Worm (Caenorhabditis elegans) whole organism, mixed stage, embryonic: ENCODE data around the gene pgp-11.

ENCODE experiments used
- bed-3 ChIP-seq: fragments of 200-800 bp; sonication (Bioruptor generic); optimal IDR thresholded peaks from 3 replicates; lab custom pipeline; 2018; ENCODE audit warnings: mild to moderate bottlenecking, missing genetic modification characterization, moderate library complexity, missing compliant biosample characterization
- blmp-1 ChIP-seq: fragments of 150-350 bp; optimal IDR thresholded peaks from 2 replicates; lab custom pipeline; 2014; ENCODE audit warnings: missing biosample characterization, missing genetic modification characterization
- ceh-39 ChIP-seq: fragments of 150-350 bp; optimal IDR thresholded peaks from 2 replicates; lab custom pipeline; 2014; ENCODE audit warnings: missing biosample characterization, missing genetic modification characterization
- ceh-83 ChIP-seq: fragments of 200-800 bp; sonication (Bioruptor generic); optimal IDR thresholded peaks from 2 replicates; lab custom pipeline; 2018; ENCODE audit warnings: mild to moderate bottlenecking, missing genetic modification characterization, missing compliant biosample characterization
- ces-1 ChIP-seq: fragments of 150-350 bp; optimal IDR thresholded peaks from 2 replicates; lab custom pipeline; 2014; ENCODE audit warnings: missing biosample characterization, missing genetic modification reagents, missing genetic modification characterization
- cnd-1 ChIP-seq: fragments of 200-800 bp; sonication (Bioruptor generic); optimal IDR thresholded peaks from 2 replicates; lab custom pipeline; 2018; ENCODE audit warnings: mild to moderate bottlenecking, missing genetic modification characterization, missing compliant biosample characterization
- drap-1 ChIP-seq: fragments of 200-800 bp; sonication (Bioruptor generic); optimal IDR thresholded peaks from 3 replicates; lab custom pipeline; 2018; ENCODE audit warnings: mild to moderate bottlenecking, missing genetic modification characterization, missing compliant biosample characterization
- elt-1 ChIP-seq: sonication (generic microtip); optimal IDR thresholded peaks from 2 replicates; lab custom pipeline; 2017; ENCODE audit warnings: missing genetic modification characterization, mild to moderate bottlenecking, missing compliant biosample characterization, antibody characterized with exemption, moderate library complexity, borderline replicate concordance; ENCODE audit not compliant: insufficient read depth
- elt-3 ChIP-seq: fragments of 150-350 bp; optimal IDR thresholded peaks from 2 replicates; lab custom pipeline; 2014; ENCODE audit warnings: missing biosample characterization, missing genetic modification characterization
- flh-1 ChIP-seq: fragments of 200-800 bp; sonication (Bioruptor generic); optimal IDR thresholded peaks from 2 replicates; lab custom pipeline; 2018; ENCODE audit warnings: mild to moderate bottlenecking, missing genetic modification characterization, moderate library complexity, missing compliant biosample characterization
- ham-2 ChIP-seq: fragments of 200-800 bp; sonication (Bioruptor generic); optimal IDR thresholded peaks from 2 replicates; lab custom pipeline; 2018; ENCODE audit warnings: mild to moderate bottlenecking, missing genetic modification characterization, missing compliant biosample characterization
- hlh-1 ChIP-seq: fragments of 150-350 bp; optimal IDR thresholded peaks from 2 replicates; lab custom pipeline; 2014; ENCODE audit warnings: missing biosample characterization, missing genetic modification reagents, missing genetic modification characterization
- lin-13 ChIP-seq: fragments of 150-350 bp; optimal IDR thresholded peaks from 2 replicates; lab custom pipeline; 2014; ENCODE audit warnings: missing biosample characterization, missing genetic modification characterization
- lsy-2 ChIP-seq: fragments of 150-350 bp; optimal IDR thresholded peaks from 2 replicates; lab custom pipeline; 2014; ENCODE audit warnings: missing biosample characterization, missing genetic modification characterization
- mep-1 ChIP-seq: fragments of 150-350 bp; optimal IDR thresholded peaks from 2 replicates; lab custom pipeline; 2017; ENCODE audit warnings: missing biosample characterization, missing genetic modification reagents, missing genetic modification characterization, inconsistent platforms
- mls-2 ChIP-seq: sonication (generic microtip); optimal IDR thresholded peaks from 2 replicates; lab custom pipeline; 2016; ENCODE audit warnings: mild to moderate bottlenecking, missing genetic modification characterization, moderate library complexity, missing compliant biosample characterization
- nhr-237 ChIP-seq: fragments of 150-350 bp; optimal IDR thresholded peaks from 2 replicates; lab custom pipeline; 2014; ENCODE audit warnings: missing biosample characterization, missing genetic modification characterization
- nhr-28 ChIP-seq: fragments of 150-350 bp; optimal IDR thresholded peaks from 2 replicates; lab custom pipeline; 2014; ENCODE audit warnings: missing biosample characterization, missing genetic modification characterization
- snpc-4 ChIP-seq: fragments of 150-350 bp; optimal IDR thresholded peaks from 2 replicates; lab custom pipeline; 2014; ENCODE audit warnings: missing biosample characterization, missing genetic modification characterization
- sptf-1 ChIP-seq: sonication (generic microtip); optimal IDR thresholded peaks from 2 replicates; lab custom pipeline; 2017; ENCODE audit warnings: mild to moderate bottlenecking, missing genetic modification characterization, moderate library complexity, missing compliant biosample characterization
- unc-62 ChIP-seq: fragments of 150-350 bp; optimal IDR thresholded peaks from 2 replicates; lab custom pipeline; 2014; ENCODE audit warnings: missing biosample characterization, missing genetic modification reagents, missing genetic modification characterization
- ztf-11 ChIP-seq: fragments of 150-350 bp; optimal IDR thresholded peaks from 2 replicates; lab custom pipeline; 2014; ENCODE audit warnings: missing biosample characterization, missing genetic modification characterization

Gene pgp-11

DNA sequence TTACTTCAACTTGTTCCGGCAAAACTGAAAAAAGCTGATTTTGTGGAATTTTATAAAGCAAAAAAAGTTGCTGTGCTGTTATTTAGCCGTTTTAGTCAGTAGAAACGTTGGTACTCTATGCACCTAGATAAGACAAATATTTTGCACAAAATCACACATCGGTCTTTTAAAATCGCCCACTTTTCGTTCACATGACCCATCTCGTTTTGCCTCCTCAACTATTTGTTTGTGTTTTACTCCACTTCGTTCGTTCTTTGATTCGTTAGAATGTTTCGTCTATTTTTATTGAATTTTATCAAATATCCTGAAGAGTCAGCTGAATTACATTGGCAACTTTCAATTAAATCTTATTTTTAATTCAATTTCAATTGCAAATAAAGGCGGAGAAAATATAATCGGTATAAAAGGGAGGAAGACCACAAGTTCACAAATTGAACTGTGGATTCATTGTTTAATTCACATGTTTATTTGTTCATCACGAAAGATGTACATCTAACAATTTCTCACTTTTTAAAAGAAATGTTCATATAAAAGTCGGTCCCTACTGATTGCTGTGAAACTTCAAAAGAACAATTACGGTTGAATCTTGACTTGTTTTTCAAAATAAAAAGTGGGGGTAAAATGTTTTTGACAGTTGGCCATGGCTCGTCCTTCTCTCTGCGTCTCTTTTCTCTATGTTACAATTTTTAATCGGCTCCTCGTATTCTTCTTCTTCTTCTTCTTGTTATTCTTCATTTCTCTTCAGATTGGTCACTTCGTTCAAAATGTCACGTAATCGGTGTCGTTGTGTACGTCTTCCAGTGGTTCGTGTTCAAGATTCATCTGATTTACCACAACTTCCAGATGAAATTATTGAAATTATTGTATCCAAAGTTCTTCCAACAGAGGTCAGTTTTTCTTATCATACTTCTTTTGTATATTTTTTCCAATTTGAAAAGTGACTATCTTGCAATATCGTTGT is 8.3 kb upstream of the pgp-11 start, which contains the start of gene DH11.2:
TSS of gene DH11.2 (plus strand) at position 746 of the 961 bp plus-strand sequence.
- TF ChIP-seq lsy-2 (tag; lab: Kevin White, UChicago) (no peak), hlh-1 (tag; lab: Kevin White, UChicago) (peak; percentile 26)
- TF ChIP-seq, all 35 proteins: peak for 1

DNA sequence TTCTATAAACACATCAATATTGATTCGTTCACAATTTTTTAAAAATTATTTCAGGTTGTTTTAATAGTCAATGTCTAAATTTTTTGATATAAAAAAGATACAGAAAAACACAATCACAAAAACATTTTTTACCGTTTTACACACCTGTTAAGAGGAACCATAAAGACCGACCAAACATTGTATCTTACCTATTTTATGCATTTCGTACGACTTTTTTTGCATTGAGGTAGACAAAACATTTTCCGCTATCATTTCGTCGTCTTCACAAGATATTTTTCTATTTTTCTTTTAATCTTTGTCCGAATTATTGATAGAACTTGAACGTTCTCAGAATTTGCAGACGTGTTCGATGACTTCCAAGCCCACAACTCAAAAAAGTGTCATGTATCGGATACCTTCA is 4.3 kb upstream of the pgp-11 start, which contains the start of gene glna-2:
TSS of gene glna-2 (plus strand) at position 301 of the 400 bp plus-strand sequence.
- TF ChIP-seq lin-13 (tag; lab: Kevin White, UChicago) (no peak), elt-3 (no peak), nhr-28 (tag; lab: Kevin White, UChicago) (no peak), ceh-39 (tag; lab: Kevin White, UChicago) (no peak), elt-1 (tag; lab: Kevin White, UChicago) (no peak), ces-1 (GFP tag; lab: Kevin White, UChicago) (no peak), mep-1 (tag; lab: Kevin White, UChicago) (no peak), nhr-237 (no peak)

DNA sequence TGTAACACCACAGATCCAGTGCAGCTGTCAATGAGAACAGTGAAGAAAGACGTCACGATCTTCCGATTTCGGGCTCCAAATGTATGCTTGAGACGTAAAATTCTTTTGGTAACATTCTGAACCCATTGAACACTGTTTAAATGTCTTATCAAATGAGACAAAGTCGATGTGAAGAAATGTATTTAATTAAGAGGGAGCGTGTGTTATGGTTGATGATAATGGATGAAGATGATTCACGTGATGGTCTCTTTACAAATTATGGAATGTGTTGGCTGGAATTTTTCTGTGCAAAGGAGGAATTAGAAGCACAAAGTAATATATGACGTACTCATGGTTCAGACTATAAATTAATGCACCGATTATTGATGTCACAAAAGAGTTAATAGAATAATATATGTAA is 2.9 kb upstream of the pgp-11 start:
- TF ChIP-seq lin-13 (tag; lab: Kevin White, UChicago) (no peak), drap-1 (GFP tag; lab: Kevin White, UChicago) (no peak), blmp-1 (tag; lab: Kevin White, UChicago) (no peak), ham-2 (GFP tag; lab: Kevin White, UChicago) (no peak), elt-3 (no peak), hlh-1 (tag; lab: Kevin White, UChicago) (no peak), ztf-11 (tag; lab: Kevin White, UChicago) (no peak), lsy-2 (tag; lab: Kevin White, UChicago) (no peak), cnd-1 (tag; lab: Kevin White, UChicago) (no peak)

DNA sequence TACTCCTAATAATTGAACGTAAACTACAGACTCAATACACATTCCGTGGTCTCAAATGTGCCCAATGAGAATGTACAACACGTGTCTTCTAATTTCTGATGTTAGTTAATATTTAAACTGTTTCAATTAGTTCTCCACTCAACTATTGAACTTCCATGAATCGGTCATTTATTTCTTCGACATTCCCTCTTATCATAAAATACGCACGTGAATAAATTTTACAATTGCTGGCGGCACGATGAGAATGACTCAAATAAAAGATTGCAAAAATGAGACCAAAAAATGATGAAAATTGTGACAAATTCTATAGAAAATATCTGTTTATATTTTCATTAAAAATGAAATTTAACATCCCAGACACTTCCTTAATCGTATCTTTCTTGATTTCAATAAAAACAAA is 695 bp upstream of the pgp-11 start:
- TF ChIP-seq drap-1 (GFP tag; lab: Kevin White, UChicago) (no peak), ceh-83 (GFP tag; lab: Kevin White, UChicago) (no peak), flh-1 (GFP tag; lab: Kevin White, UChicago) (no peak), snpc-4 (no peak), sptf-1 (tag; lab: Kevin White, UChicago) (no peak), mep-1 (tag; lab: Kevin White, UChicago) (no peak), blmp-1 (tag; lab: Kevin White, UChicago) (no peak)

DNA sequence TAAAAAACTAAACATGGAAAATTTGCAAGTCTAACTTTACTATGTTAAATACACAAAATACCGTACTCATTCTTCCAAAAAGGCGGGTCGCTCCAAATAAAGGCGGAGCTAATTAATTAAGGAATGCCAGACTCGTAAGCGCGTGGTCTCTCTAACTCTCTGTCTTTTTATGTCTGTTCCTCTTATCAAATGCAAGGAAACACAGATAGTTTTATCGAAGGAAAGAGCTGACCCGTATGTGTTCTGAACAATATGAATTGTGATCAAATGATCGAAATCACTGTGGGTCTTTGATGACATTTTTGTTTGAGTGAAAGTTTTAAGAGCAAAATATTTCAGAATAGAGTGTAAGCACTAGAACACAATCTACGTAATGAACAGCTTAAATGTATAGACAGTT is 2.6 kb downstream of the pgp-11 start:
- no peak for TF ChIP-seq ceh-39 (tag; lab: Kevin White, UChicago)

DNA sequence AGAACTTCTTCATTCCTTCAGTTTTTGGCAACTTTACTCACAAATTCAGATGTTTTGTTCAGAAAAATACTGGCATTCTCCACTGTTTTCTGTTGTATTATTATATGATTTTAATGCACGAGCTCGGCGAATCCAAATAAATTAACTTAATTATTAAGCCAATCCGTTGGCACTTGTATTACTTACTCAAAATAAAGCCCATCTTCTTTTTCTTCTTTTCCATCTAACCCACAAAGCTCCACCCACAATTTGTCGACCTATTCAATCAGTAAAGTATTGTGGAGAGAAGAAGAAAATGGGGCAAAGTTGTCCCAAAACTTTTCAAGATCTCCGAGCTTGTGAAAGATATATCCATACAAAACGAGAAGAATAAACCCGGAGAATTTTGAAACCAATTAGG is 12.8 kb downstream of the pgp-11 start:
- TF ChIP-seq ztf-11 (tag; lab: Kevin White, UChicago) (no peak), ces-1 (GFP tag; lab: Kevin White, UChicago) (peak; percentile 20)

DNA sequence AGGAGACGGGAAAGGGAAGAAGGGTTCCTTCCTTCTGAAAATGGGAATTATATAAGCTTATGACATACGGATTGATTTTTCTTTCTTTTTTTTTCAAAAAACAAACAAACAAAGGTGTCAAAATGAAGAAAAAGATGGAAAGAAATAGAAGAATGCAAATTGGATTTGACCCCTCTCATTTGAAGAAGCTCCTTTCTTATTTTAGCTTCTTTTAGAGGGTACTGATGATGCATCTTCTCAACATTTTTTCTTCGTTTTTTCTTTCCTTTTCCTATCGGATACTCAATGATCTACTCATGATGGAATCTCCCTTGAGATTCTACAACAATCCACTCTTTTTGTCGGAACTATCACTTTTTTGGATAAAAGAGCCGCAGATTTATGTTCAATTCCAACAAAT is 13.9 kb downstream of the pgp-11 start:
- TF ChIP-seq ceh-83 (GFP tag; lab: Kevin White, UChicago) (no peak), ces-1 (GFP tag; lab: Kevin White, UChicago) (peak; percentile 64)

DNA sequence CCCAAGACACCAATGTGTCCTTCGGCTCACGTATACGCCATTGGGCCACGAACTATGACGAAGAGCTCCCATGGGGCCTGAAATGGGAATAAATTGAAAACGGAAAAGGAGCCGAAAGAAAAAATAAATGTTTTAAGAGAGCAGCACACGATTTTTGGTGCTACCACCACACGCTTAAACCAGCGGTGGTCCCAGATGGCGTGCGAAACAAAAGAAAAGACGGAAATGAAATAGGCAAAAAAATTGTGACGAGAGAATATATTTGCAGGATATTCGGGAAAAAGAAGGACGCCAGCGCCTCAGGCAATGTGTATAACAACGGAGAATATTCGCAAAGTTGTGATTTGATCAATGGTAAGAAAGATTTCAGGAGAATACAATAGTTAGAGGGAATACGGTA is 17.1 kb downstream of the pgp-11 start:
- TF ChIP-seq sptf-1 (tag; lab: Kevin White, UChicago) (no peak), elt-3 (no peak), unc-62 (no peak), blmp-1 (tag; lab: Kevin White, UChicago) (no peak), ham-2 (GFP tag; lab: Kevin White, UChicago) (no peak), bed-3 (GFP tag; lab: Kevin White, UChicago) (no peak), ceh-39 (tag; lab: Kevin White, UChicago) (no peak), hlh-1 (tag; lab: Kevin White, UChicago) (no peak), mls-2 (tag; lab: Kevin White, UChicago) (no peak)
- TF ChIP-seq, all 35 proteins: peak for 0
